Worm (Caenorhabditis elegans): ENCODE results near the gene idpa-3.

DNA sequence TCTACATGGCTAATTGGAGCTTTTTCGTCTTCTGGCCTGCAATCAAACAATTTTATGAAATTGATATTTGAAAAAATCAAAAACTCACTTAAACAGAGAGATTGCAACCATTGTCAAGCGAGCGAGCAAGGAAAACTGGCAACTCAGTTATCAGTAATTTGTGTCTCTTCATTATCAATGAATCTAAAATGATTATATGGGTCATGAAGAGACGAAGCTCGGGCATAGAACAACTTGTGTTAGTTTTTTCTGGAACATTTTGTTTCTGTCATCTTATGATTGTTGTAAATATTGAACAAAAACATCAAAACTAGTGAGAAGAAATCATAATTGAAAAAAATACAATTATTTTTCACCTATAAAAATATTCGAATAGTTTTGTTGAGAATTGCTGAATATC, 4.7 kb downstream of the idpa-3 start, which contains the start of gene R07E3.1:
- TF ChIP-seq lir-3 (tag; optimal IDR thresholded peaks at IDR 0.05; ENCODE audit: poor library complexity) = no peak
- no peak for TF ChIP-seq ama-1 (optimal IDR thresholded peaks at IDR 0.05)
- TF ChIP-seq nhr-47 (tag; optimal IDR thresholded peaks at IDR 0.05) = no peak
- no peak for TF ChIP-seq efl-1 (optimal IDR thresholded peaks at IDR 0.05)
- no peak for TF ChIP-seq efl-1 (GFP tag; optimal IDR thresholded peaks at IDR 0.05 in 1 of 2)
- TF ChIP-seq mab-9 (GFP tag; IDR thresholded peaks at IDR 0.05) = no peak
- no peak for TF ChIP-seq nhr-237 (tag; optimal IDR thresholded peaks at IDR 0.05)
- no peak for TF ChIP-seq pqm-1 (tag; optimal IDR thresholded peaks at IDR 0.05)
- TF ChIP-seq nhr-76 (tag; optimal IDR thresholded peaks at IDR 0.05) = no peak
- TF ChIP-seq C34B4.2 (tag; optimal IDR thresholded peaks at IDR 0.05) = no peak
- TF ChIP-seq unc-62 (GFP tag; optimal IDR thresholded peaks at IDR 0.05) = no peak
- TF ChIP-seq ztf-11 (tag; optimal IDR thresholded peaks at IDR 0.05) = no peak
